Fruit fly (Drosophila melanogaster): ENCODE results near the gene Dus2.

Gene Dus2

DNA sequence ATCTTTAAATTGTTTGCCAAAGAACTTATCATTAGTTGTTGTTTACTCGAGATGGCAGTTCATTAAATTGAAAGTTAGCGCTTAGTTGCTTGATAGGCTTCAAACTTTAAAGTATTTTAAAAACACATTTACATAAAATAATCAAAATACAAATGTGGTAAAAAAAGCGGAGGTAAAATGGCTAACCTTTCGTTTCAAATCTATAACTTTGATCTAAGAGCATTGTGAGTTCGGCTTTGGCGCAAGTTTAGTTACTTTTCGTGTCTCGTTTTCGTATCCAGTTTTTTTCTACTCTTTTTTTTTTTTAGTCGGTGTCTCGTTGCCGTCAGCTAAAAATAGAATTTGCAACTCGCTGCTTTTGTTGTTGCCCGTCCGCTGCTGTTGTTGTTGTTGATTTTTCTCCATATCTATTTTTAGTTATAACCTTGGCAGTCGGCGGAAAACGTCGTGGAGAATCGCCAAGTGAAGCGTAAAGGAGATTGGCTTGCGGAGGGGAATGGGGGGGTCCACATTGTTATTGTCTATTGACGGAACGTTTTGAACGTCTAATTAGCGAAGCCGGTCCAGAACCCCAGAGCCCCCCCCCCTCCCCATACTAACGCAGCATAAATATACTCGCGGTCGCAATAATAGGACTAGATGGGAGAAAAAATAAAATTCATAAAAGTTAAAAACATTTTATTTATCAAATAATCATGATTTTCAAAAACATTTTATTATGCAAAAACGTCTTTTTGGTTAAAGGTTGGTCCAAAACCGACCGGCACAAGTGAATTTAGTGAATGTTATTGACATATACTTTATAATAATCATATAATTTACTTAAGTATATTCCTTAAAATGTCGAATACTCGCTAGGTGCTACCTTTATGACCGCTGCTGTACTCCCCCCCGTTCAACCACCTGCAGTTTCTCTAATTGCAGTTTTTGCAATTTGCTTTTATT lies 23.0 kb upstream of the Dus2 start (continued):
- TF ChIP-seq CG10274 (GFP tag; optimal IDR thresholded peaks at IDR 0.05) (peak; percentile 46), CG6683 (GFP tag; optimal IDR thresholded peaks at IDR 0.05) (peak; percentile 18), cwo (GFP tag; optimal IDR thresholded peaks at IDR 0.05) (peak; percentile 45), Tbp (GFP tag; optimal IDR thresholded peaks at IDR 0.05) (no peak), so (GFP tag; IDR thresholded peaks at IDR 0.05) (no peak), Drgx (GFP tag; IDR thresholded peaks at IDR 0.05) (peak; percentile 86), pan (optimal IDR thresholded peaks at IDR 0.05) (no peak), pan (GFP tag; optimal IDR thresholded peaks at IDR 0.05 in 1 of 2, IDR thresholded peaks at IDR 0.05 in 1 of 2) (peak in 1 of 2 experiments; percentile 42), HHEX (GFP tag; optimal IDR thresholded peaks at IDR 0.05) (peak; percentile 59), Dek (tag; optimal IDR thresholded peaks at IDR 0.05) (peak; percentile 42), CG7357 (GFP tag; IDR thresholded peaks at IDR 0.05) (0 out of 3 replicates have a peak, but pooled peaks have one; percentile 18), bsh (GFP tag; optimal IDR thresholded peaks at IDR 0.05) (peak; percentile 46 to 74), klu (GFP tag; IDR thresholded peaks at IDR 0.05) (no peak), CG14667 (GFP tag; IDR thresholded peaks at IDR 0.05) (no peak), nom (GFP tag; optimal IDR thresholded peaks at IDR 0.05) (peak; percentile 55), prd (optimal IDR thresholded peaks at IDR 0.05) (no peak), prd (GFP tag; IDR thresholded peaks at IDR 0.05) (peak; percentile 63; the same call in 2 of the 3 replicates), dm (GFP tag; optimal IDR thresholded peaks at IDR 0.05) (no peak), CG15696 (tag; optimal IDR thresholded peaks at IDR 0.05) (peak; percentile 6), tio (GFP tag; optimal IDR thresholded peaks at IDR 0.05) (peak; percentile 19), Hmr (GFP tag; optimal IDR thresholded peaks at IDR 0.05) (peak; percentile 70), jigr1 (GFP tag; IDR thresholded peaks at IDR 0.05) (no peak), Dip2 (GFP tag; IDR thresholded peaks at IDR 0.05) (no peak), HLHmδ (GFP tag; optimal IDR thresholded peaks at IDR 0.05) (no peak), crol (GFP tag; IDR thresholded peaks at IDR 0.05) (peak; percentile 73), Hr3 (GFP tag; optimal IDR thresholded peaks at IDR 0.05) (peak; percentile 2), dimm (GFP tag; IDR thresholded peaks at IDR 0.05) (no peak), stc (GFP tag; IDR thresholded peaks at IDR 0.05) (0 out of 2 replicates have a peak, but pooled peaks have one; percentile 31), lola (GFP tag; optimal IDR thresholded peaks at IDR 0.05) (no peak), CG2120 (GFP tag; optimal IDR thresholded peaks at IDR 0.05) (peak; percentile 21), Fer3 (tag; optimal IDR thresholded peaks at IDR 0.05) (peak; percentile 36), sob (GFP tag; IDR thresholded peaks at IDR 0.05) (0 out of 2 replicates have a peak, but pooled peaks have one; percentile 18), Doc2 (GFP tag; IDR thresholded peaks at IDR 0.05) (no peak), CG30403 (GFP tag; optimal IDR thresholded peaks at IDR 0.05) (peak; percentile 27), Rfx (GFP tag; IDR thresholded peaks at IDR 0.05) (peak; percentile 66), Sox102F (GFP tag; optimal IDR thresholded peaks at IDR 0.05) (peak; percentile 35), CG10209 (GFP tag; optimal IDR thresholded peaks at IDR 0.05) (peak; percentile 48), CG11504 (tag; optimal IDR thresholded peaks at IDR 0.05) (peak; percentile 67), salm (tag; optimal IDR thresholded peaks at IDR 0.05) (no peak), CG13424 (tag; optimal IDR thresholded peaks at IDR 0.05) (peak; percentile 46), CG11695 (GFP tag; IDR thresholded peaks at IDR 0.05) (peak; percentile 66; the same call in 2 of the 3 replicates), Mrtf (GFP tag; IDR thresholded peaks at IDR 0.05) (0 out of 3 replicates have a peak, but pooled peaks have one; percentile 26), CG11560 (tag; IDR thresholded peaks at IDR 0.05) (peak; percentile 26; the same call in 1 of the 3 replicates), CG9817 (tag; optimal IDR thresholded peaks at IDR 0.05) (peak; percentile 56), dmrt99B (tag; optimal IDR thresholded peaks at IDR 0.05) (peak; percentile 57), lmd (GFP tag; IDR thresholded peaks at IDR 0.05) (peak; percentile 43; the same call in 1 of the 2 replicates), Xrp1 (GFP tag; IDR thresholded peaks at IDR 0.05) (0 out of 2 replicates have a peak, but pooled peaks have one; percentile 19), ci (GFP tag; IDR thresholded peaks at IDR 0.05) (peak; percentile 28; the same call in 1 of the 3 replicates)

Data from whole organism, embryonic.